Fruit fly (Drosophila melanogaster) whole organism, embryonic: ENCODE data around the gene CG6415.

ENCODE experiments used
- BEAF-32 ChIP-seq: fragments of 200-800 bp; sonication (Bioruptor generic); optimal IDR thresholded peaks from 3 replicates; lab custom pipeline; 2017; ENCODE audit warnings: missing biosample characterization, missing genetic modification characterization, mild to moderate bottlenecking, moderate library complexity, missing genetic modification reagents
- CG10209 ChIP-seq: fragments of 200-800 bp; sonication (Bioruptor generic); optimal IDR thresholded peaks from 3 replicates; lab custom pipeline; 2017; ENCODE audit warnings: missing biosample characterization, mild to moderate bottlenecking, missing genetic modification characterization, missing genetic modification reagents
- CG10565 ChIP-seq: fragments of 200-800 bp; sonication (Bioruptor generic); optimal IDR thresholded peaks from 3 replicates; lab custom pipeline; 2016; ENCODE audit warnings: missing biosample characterization, mild to moderate bottlenecking, missing genetic modification characterization
- CG11723 ChIP-seq: fragments of 200-800 bp; sonication (Bioruptor generic); optimal IDR thresholded peaks from 2 replicates; lab custom pipeline; 2017; ENCODE audit warnings: missing biosample characterization, mild to moderate bottlenecking, missing genetic modification characterization
- CG12104 ChIP-seq: fragments of 200-800 bp; sonication (Bioruptor generic); optimal IDR thresholded peaks from 3 replicates; lab custom pipeline; 2016; ENCODE audit warnings: missing biosample characterization, missing genetic modification characterization
- CG14014 ChIP-seq: fragments of 200-800 bp; sonication (Bioruptor generic); IDR thresholded peaks from 2 replicates; pipeline ENCODE4 v1.3.6; 2022; ENCODE audit warnings: missing biosample characterization, missing genetic modification characterization
- CG15011 ChIP-seq: fragments of 200-800 bp; sonication (Bioruptor generic); optimal IDR thresholded peaks from 3 replicates; lab custom pipeline; 2018; ENCODE audit warnings: missing biosample characterization, mild to moderate bottlenecking, missing genetic modification characterization
- CG15514 ChIP-seq: fragments of 200-800 bp; sonication (Bioruptor generic); optimal IDR thresholded peaks from 3 replicates; lab custom pipeline; 2017; ENCODE audit warnings: missing biosample characterization, missing genetic modification characterization, mild to moderate bottlenecking, moderate library complexity, missing genetic modification reagents
- CG2116 ChIP-seq: fragments of 200-800 bp; sonication (Bioruptor generic); optimal IDR thresholded peaks from 3 replicates; lab custom pipeline; 2018; ENCODE audit warnings: missing biosample characterization, mild to moderate bottlenecking, missing genetic modification characterization
- CG2129 ChIP-seq: fragments of 200-800 bp; sonication (Bioruptor generic); IDR thresholded peaks from 2 replicates; pipeline ENCODE4 v1.3.6; 2022; ENCODE audit warnings: missing biosample characterization, missing genetic modification characterization; ENCODE audit not compliant: partially characterized antibody
- CG2199 ChIP-seq: fragments of 200-800 bp; sonication (Bioruptor generic); IDR thresholded peaks from 3 replicates; pipeline ENCODE4 v1.3.6; 2022; ENCODE audit warnings: missing biosample characterization, missing genetic modification characterization
- CG2678 ChIP-seq: fragments of 200-800 bp; sonication (Bioruptor generic); optimal IDR thresholded peaks from 3 replicates; lab custom pipeline; 2019; ENCODE audit warnings: missing biosample characterization, mild to moderate bottlenecking, missing genetic modification characterization, moderate library complexity
- CG3407 ChIP-seq: fragments of 200-800 bp; sonication (Bioruptor generic); optimal IDR thresholded peaks from 2 replicates; lab custom pipeline; 2018; ENCODE audit warnings: missing biosample characterization, mild to moderate bottlenecking, missing genetic modification characterization
- CG3995 ChIP-seq: fragments of 200-800 bp; sonication (Bioruptor generic); optimal IDR thresholded peaks from 3 replicates; lab custom pipeline; 2016; ENCODE audit warnings: missing biosample characterization, missing genetic modification characterization
- CG4854 ChIP-seq: fragments of 200-800 bp; sonication (Bioruptor generic); optimal IDR thresholded peaks from 2 replicates; lab custom pipeline; 2016; ENCODE audit warnings: missing biosample characterization, missing genetic modification characterization, inconsistent platforms
- CG6791 ChIP-seq: fragments of 200-800 bp; sonication (Bioruptor generic); IDR thresholded peaks from 3 replicates; pipeline ENCODE4 v1.3.6; 2022; ENCODE audit warnings: missing biosample characterization, missing genetic modification characterization; ENCODE audit not compliant: partially characterized antibody
- CG7357 ChIP-seq: fragments of 200-800 bp; sonication (Bioruptor generic); IDR thresholded peaks from 3 replicates; pipeline ENCODE4 v1.3.6; 2022; ENCODE audit warnings: missing biosample characterization, missing genetic modification characterization
- CG7963 ChIP-seq: fragments of 200-800 bp; sonication (Bioruptor generic); IDR thresholded peaks from 3 replicates; pipeline ENCODE4 v1.3.6; 2022; ENCODE audit warnings: missing biosample characterization, missing genetic modification characterization; ENCODE audit not compliant: partially characterized antibody
- CG8388 ChIP-seq: fragments of 200-800 bp; sonication (Bioruptor generic); optimal IDR thresholded peaks from 2 replicates; lab custom pipeline; 2019; ENCODE audit warnings: missing biosample characterization, mild to moderate bottlenecking, missing genetic modification characterization, moderate library complexity
- CG9215 ChIP-seq: fragments of 200-800 bp; sonication (Bioruptor generic); IDR thresholded peaks from 2 replicates; pipeline ENCODE4 v1.3.6; 2022; ENCODE audit warnings: missing biosample characterization, missing genetic modification characterization
- CkIIα-i1 ChIP-seq: fragments of 200-800 bp; sonication (Bioruptor generic); IDR thresholded peaks from 2 replicates; pipeline ENCODE4 v1.3.6; 2022; ENCODE audit warnings: missing biosample characterization, missing genetic modification characterization
- CrebB ChIP-seq: fragments of 200-800 bp; sonication (Bioruptor generic); optimal IDR thresholded peaks from 3 replicates; lab custom pipeline; 2018; ENCODE audit warnings: missing biosample characterization, mild to moderate bottlenecking, missing genetic modification characterization
- HLH3B ChIP-seq: fragments of 200-800 bp; sonication (Bioruptor generic); IDR thresholded peaks from 2 replicates; pipeline ENCODE4 v1.3.6; 2022; ENCODE audit warnings: missing biosample characterization, missing genetic modification characterization
- Hand ChIP-seq: fragments of 200-800 bp; sonication (Bioruptor generic); optimal IDR thresholded peaks from 2 replicates; lab custom pipeline; 2017; ENCODE audit warnings: mild to moderate bottlenecking, missing biosample characterization, missing genetic modification reagents, missing genetic modification characterization
- NC2α ChIP-seq: fragments of 200-800 bp; sonication (Bioruptor generic); optimal IDR thresholded peaks from 2 replicates; lab custom pipeline; 2016; ENCODE audit warnings: missing biosample characterization, missing genetic modification characterization
- Rfx ChIP-seq: fragments of 200-800 bp; sonication (Bioruptor generic); IDR thresholded peaks from 2 replicates; pipeline ENCODE4 v1.3.6; 2022; ENCODE audit warnings: missing biosample characterization, missing genetic modification characterization
- Side ChIP-seq: fragments of 200-800 bp; sonication (Bioruptor generic); optimal IDR thresholded peaks from 2 replicates; lab custom pipeline; 2016; ENCODE audit warnings: missing biosample characterization, missing genetic modification characterization
- Sin3A ChIP-seq: fragments of >200 bp; optimal IDR thresholded peaks from 2 replicates; lab custom pipeline; 2018
- Sry-δ ChIP-seq: fragments of 200-800 bp; sonication (Bioruptor generic); optimal IDR thresholded peaks from 2 replicates; lab custom pipeline; 2016; ENCODE audit warnings: missing biosample characterization, missing genetic modification characterization
- Ssrp ChIP-seq: fragments of 200-800 bp; sonication (Bioruptor generic); optimal IDR thresholded peaks from 2 replicates; lab custom pipeline; 2018; ENCODE audit warnings: missing biosample characterization, mild to moderate bottlenecking, missing genetic modification characterization, moderate library complexity
- chif ChIP-seq, 2 experiments: fragments of 200-800 bp; sonication (Bioruptor generic); optimal IDR thresholded peaks; 3 replicates each; lab custom pipeline; 2016; ENCODE audit warnings: missing biosample characterization in 2 of 2, missing genetic modification characterization in 2 of 2
- exex ChIP-seq: fragments of 200-800 bp; sonication (Bioruptor generic); optimal IDR thresholded peaks from 4 replicates; lab custom pipeline; 2018; ENCODE audit warnings: missing biosample characterization, mild to moderate bottlenecking, missing genetic modification characterization, moderate library complexity
- fd102C ChIP-seq: fragments of 200-800 bp; sonication (Bioruptor generic); optimal IDR thresholded peaks from 2 replicates; lab custom pipeline; 2018; ENCODE audit warnings: missing biosample characterization, mild to moderate bottlenecking, missing genetic modification characterization, moderate library complexity
- fd3F ChIP-seq: fragments of 200-800 bp; sonication (Bioruptor generic); optimal IDR thresholded peaks from 2 replicates; lab custom pipeline; 2018; ENCODE audit warnings: missing biosample characterization, mild to moderate bottlenecking, missing genetic modification characterization, moderate library complexity
- hbn ChIP-seq: fragments of 200-800 bp; sonication (Bioruptor generic); IDR thresholded peaks from 2 replicates; pipeline ENCODE4 v1.3.6; 2022; ENCODE audit warnings: missing biosample characterization, missing genetic modification characterization; ENCODE audit not compliant: partially characterized antibody
- kah ChIP-seq: fragments of 200-800 bp; sonication (Bioruptor generic); optimal IDR thresholded peaks from 2 replicates; lab custom pipeline; 2018; ENCODE audit warnings: missing biosample characterization, mild to moderate bottlenecking, missing genetic modification characterization
- mirr ChIP-seq: fragments of 200-800 bp; sonication (Bioruptor generic); optimal IDR thresholded peaks from 3 replicates; lab custom pipeline; 2018; ENCODE audit warnings: missing biosample characterization, mild to moderate bottlenecking, missing genetic modification characterization
- odd ChIP-seq: fragments of 200-800 bp; sonication (Bioruptor generic); optimal IDR thresholded peaks from 2 replicates; lab custom pipeline; 2017; ENCODE audit warnings: missing biosample characterization, mild to moderate bottlenecking, missing genetic modification characterization
- org-1 ChIP-seq: fragments of 200-800 bp; sonication (Bioruptor generic); optimal IDR thresholded peaks from 2 replicates; lab custom pipeline; 2017; ENCODE audit warnings: missing biosample characterization, missing genetic modification characterization
- peb ChIP-seq: fragments of 200-800 bp; sonication (Bioruptor generic); IDR thresholded peaks from 2 replicates; pipeline ENCODE4 v1.3.6; 2022; ENCODE audit warnings: missing biosample characterization, missing genetic modification characterization
- schlank ChIP-seq: fragments of 200-800 bp; sonication (Bioruptor generic); optimal IDR thresholded peaks from 2 replicates; lab custom pipeline; 2018; ENCODE audit warnings: missing biosample characterization, mild to moderate bottlenecking, missing genetic modification characterization
- slou ChIP-seq: fragments of 200-800 bp; sonication (Bioruptor generic); optimal IDR thresholded peaks from 3 replicates; lab custom pipeline; 2016; ENCODE audit warnings: missing biosample characterization, missing genetic modification characterization
- sug ChIP-seq: fragments of 200-800 bp; optimal IDR thresholded peaks from 2 replicates; lab custom pipeline; 2019; ENCODE audit warnings: missing biosample characterization, mild to moderate bottlenecking, missing genetic modification characterization, moderate library complexity
- tap ChIP-seq: fragments of 200-800 bp; optimal IDR thresholded peaks from 3 replicates; lab custom pipeline; 2019; ENCODE audit warnings: missing biosample characterization, mild to moderate bottlenecking, missing genetic modification characterization, moderate library complexity
- tin ChIP-seq: fragments of 200-800 bp; sonication (Bioruptor generic); optimal IDR thresholded peaks from 3 replicates; lab custom pipeline; 2016; ENCODE audit warnings: missing biosample characterization, missing genetic modification characterization
- toy ChIP-seq: fragments of 200-800 bp; sonication (Bioruptor generic); IDR thresholded peaks from 2 replicates; pipeline ENCODE4 v1.3.6; 2022; ENCODE audit warnings: missing biosample characterization, missing genetic modification characterization
- ttk ChIP-seq: fragments of 200-800 bp; sonication (Bioruptor generic); IDR thresholded peaks from 2 replicates; pipeline ENCODE4 v2.1.2; 2022; ENCODE audit warnings: missing biosample characterization, missing genetic modification characterization
- vvl ChIP-seq: fragments of 200-800 bp; sonication (Bioruptor generic); IDR thresholded peaks from 2 replicates; pipeline ENCODE4 v1.3.6; 2022; ENCODE audit warnings: missing biosample characterization, missing genetic modification characterization
- z ChIP-seq: fragments of 200-800 bp; sonication (Bioruptor generic); IDR thresholded peaks from 3 replicates; pipeline ENCODE4 v1.3.6; 2022; ENCODE audit warnings: missing biosample characterization, missing genetic modification characterization
- zf30C ChIP-seq: fragments of 200-800 bp; sonication (Bioruptor generic); optimal IDR thresholded peaks from 3 replicates; lab custom pipeline; 2018; ENCODE audit warnings: missing biosample characterization, mild to moderate bottlenecking, missing genetic modification characterization
- zfh1 ChIP-seq: fragments of 200-800 bp; sonication (Bioruptor generic); IDR thresholded peaks from 3 replicates; pipeline ENCODE4 v1.3.6; 2022; ENCODE audit warnings: missing biosample characterization, missing genetic modification characterization

Gene CG6415

dm6 chr2L:10665603-10666002 lies 37.8 kb upstream of the CG6415 start (continued):
- TF ChIP-seq CG4854 (GFP tag; lab: Kevin White, UChicago): peak; percentile 54
- peak; percentile 61 for TF ChIP-seq slou
- peak; percentile 84 for TF ChIP-seq CkIIα-i1 (GFP tag; lab: Robert Waterston, UW)
- peak; percentile 59 for TF ChIP-seq odd (GFP tag; lab: Kevin White, UChicago)
- TF ChIP-seq Rfx (GFP tag; lab: Robert Waterston, UW): peak; percentile 87
- peak; percentile 74 for TF ChIP-seq tin (GFP tag; lab: Kevin White, UChicago)
- TF ChIP-seq BEAF-32: no peak
- no peak for TF ChIP-seq CG7963 (GFP tag; lab: Robert Waterston, UW)
- TF ChIP-seq Sin3A (lab: Kevin White, UChicago): no peak
- peak; percentile 82 for TF ChIP-seq CG2678
- no peak for TF ChIP-seq CG2129 (GFP tag; lab: Robert Waterston, UW)
- TF ChIP-seq CG6791 (GFP tag; lab: Robert Waterston, UW): no peak
- no peak for TF ChIP-seq hbn (GFP tag; lab: Robert Waterston, UW)
- peak; percentile 92 for TF ChIP-seq vvl
- peak; percentile 70 for TF ChIP-seq CG9215
- no peak for TF ChIP-seq fd102C (GFP tag; lab: Kevin White, UChicago)
- peak; percentile 86 for TF ChIP-seq zfh1
- TF ChIP-seq CG15011: peak; percentile 58
- TF ChIP-seq kah: peak; percentile 33
- peak; percentile 39 for TF ChIP-seq CrebB
- peak; percentile 74 for TF ChIP-seq CG10209 (GFP tag; lab: Kevin White, UChicago)
- TF ChIP-seq mirr (GFP tag; lab: Kevin White, UChicago): peak; percentile 15
- peak; percentile 76; the same call in 2 of the 3 replicates for TF ChIP-seq CG7357 (GFP tag; lab: Robert Waterston, UW)
- TF ChIP-seq Side (GFP tag; lab: Kevin White, UChicago): peak; percentile 72
- TF ChIP-seq org-1 (GFP tag; lab: Kevin White, UChicago): peak; percentile 51
- peak; percentile 61 for TF ChIP-seq Ssrp (tag; lab: Kevin White, UChicago)
- peak; percentile 6 for TF ChIP-seq schlank (tag; lab: Kevin White, UChicago)
- no peak for TF ChIP-seq z
- no peak for TF ChIP-seq toy (GFP tag; lab: Robert Waterston, UW)
- TF ChIP-seq CG2199 (GFP tag; lab: Robert Waterston, UW): peak; percentile 60; the same call in 1 of the 3 replicates
- TF ChIP-seq ttk (GFP tag; lab: Robert Waterston, UW): peak; percentile 89
- TF ChIP-seq CG15514: peak; percentile 53
- TF ChIP-seq HLH3B: peak; percentile 89
- peak; percentile 36 for TF ChIP-seq CG12104 (GFP tag; lab: Kevin White, UChicago)
- TF ChIP-seq fd3F: peak; percentile 77
- TF ChIP-seq CG11723 (GFP tag; lab: Kevin White, UChicago): peak; percentile 36
- TF ChIP-seq CG3995: no peak
- TF ChIP-seq NC2α (GFP tag; lab: Kevin White, UChicago): peak; percentile 42
- peak; percentile 69 to 77 for TF ChIP-seq chif (GFP tag; optimal IDR thresholded peaks at IDR 0.05; lab: Kevin White, UChicago)
- TF ChIP-seq CG10565 (GFP tag; lab: Kevin White, UChicago): no peak
- peak; percentile 58; the same call in 1 of the 2 replicates for TF ChIP-seq peb (GFP tag; lab: Robert Waterston, UW)
- peak; percentile 38 for TF ChIP-seq Sry-δ (GFP tag; lab: Kevin White, UChicago)
- TF ChIP-seq CG8388 (GFP tag; lab: Kevin White, UChicago): peak; percentile 63
- TF ChIP-seq zf30C: no peak
- TF ChIP-seq Hand (GFP tag; lab: Kevin White, UChicago): no peak
- peak; percentile 47 for TF ChIP-seq sug (tag; lab: Kevin White, UChicago)
- peak; percentile 40 for TF ChIP-seq CG2116
- TF ChIP-seq tap (tag; lab: Kevin White, UChicago): peak; percentile 80
- TF ChIP-seq CG14014 (GFP tag; lab: Robert Waterston, UW): peak; percentile 91
- TF ChIP-seq CG3407: peak; percentile 43
- peak; percentile 12 for TF ChIP-seq exex (tag; lab: Kevin White, UChicago)
